Worm (Caenorhabditis elegans) whole organism, L3 larva: ENCODE measurements around the gene lntl-1.

Experiments used
- aly-2 ChIP-seq: fragments of 150-350 bp; optimal IDR thresholded peaks from 2 replicates; lab custom pipeline; 2014; ENCODE audit warnings: missing biosample characterization, missing genetic modification characterization
- ama-1 ChIP-seq: fragments of 150-350 bp; optimal IDR thresholded peaks from 2 replicates; lab custom pipeline; 2018
- daf-12 ChIP-seq: fragments of 150-350 bp; optimal IDR thresholded peaks from 2 replicates; lab custom pipeline; 2014; ENCODE audit warnings: missing biosample characterization, missing genetic modification reagents, missing genetic modification characterization
- egl-5 ChIP-seq: fragments of 150-350 bp; optimal IDR thresholded peaks from 2 replicates; lab custom pipeline; 2017; ENCODE audit warnings: missing biosample characterization, missing genetic modification reagents, missing genetic modification characterization, inconsistent platforms
- lin-15B ChIP-seq: fragments of 150-350 bp; optimal IDR thresholded peaks from 2 replicates; lab custom pipeline; 2014; ENCODE audit warnings: missing biosample characterization, missing genetic modification characterization
- mdl-1 ChIP-seq: fragments of 150-350 bp; optimal IDR thresholded peaks from 2 replicates; lab custom pipeline; 2014; ENCODE audit warnings: missing biosample characterization, missing genetic modification characterization
- nhr-23 ChIP-seq: fragments of 150-350 bp; optimal IDR thresholded peaks from 2 replicates; lab custom pipeline; 2014; ENCODE audit warnings: missing biosample characterization, missing genetic modification reagents, missing genetic modification characterization
- nhr-237 ChIP-seq: fragments of 150-350 bp; optimal IDR thresholded peaks from 2 replicates; lab custom pipeline; 2014; ENCODE audit warnings: missing biosample characterization, missing genetic modification characterization
- pha-4 ChIP-seq: fragments of 150-350 bp; optimal IDR thresholded peaks from 2 replicates; lab custom pipeline; 2014; ENCODE audit warnings: missing biosample characterization, missing genetic modification reagents, missing genetic modification characterization
- skn-1 ChIP-seq: fragments of 150-350 bp; optimal IDR thresholded peaks from 2 replicates; lab custom pipeline; 2014; ENCODE audit warnings: missing biosample characterization, missing genetic modification characterization
- snpc-4 ChIP-seq: fragments of 150-350 bp; optimal IDR thresholded peaks from 2 replicates; lab custom pipeline; 2014; ENCODE audit warnings: missing biosample characterization, missing genetic modification characterization
- ztf-4 ChIP-seq: fragments of 150-350 bp; optimal IDR thresholded peaks from 2 replicates; lab custom pipeline; 2014; ENCODE audit warnings: missing biosample characterization, missing genetic modification characterization

DNA sequence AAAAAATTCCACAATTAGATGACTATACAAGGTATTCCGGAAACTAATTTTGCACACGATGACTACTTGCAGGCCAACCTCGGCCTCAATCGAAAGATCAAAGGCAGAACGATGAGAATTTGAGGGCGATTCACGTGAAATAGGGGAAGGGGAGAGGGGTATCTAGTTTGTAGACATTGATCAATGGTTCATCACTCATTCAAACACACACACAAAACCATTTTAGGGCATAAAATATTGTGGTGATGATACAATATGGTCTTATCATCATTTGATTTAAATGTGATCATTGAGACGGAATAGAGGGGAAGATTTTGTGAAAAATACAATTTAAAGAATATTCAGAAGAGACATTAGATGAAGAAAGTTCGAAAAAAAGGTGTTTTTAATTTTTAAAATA lies 44.1 kb downstream of the lntl-1 start:
- no peak for TF ChIP-seq nhr-237 (tag; lab: Kevin White, UChicago)
- no peak for TF ChIP-seq egl-5 (tag; lab: Kevin White, UChicago)
- no peak for TF ChIP-seq lin-15B (tag; lab: Kevin White, UChicago)
- TF ChIP-seq snpc-4: no peak
- no peak for TF ChIP-seq ama-1 (lab: Kevin White, UChicago)
- TF ChIP-seq daf-12 (tag; lab: Kevin White, UChicago): no peak
- TF ChIP-seq skn-1 (tag; lab: Kevin White, UChicago): no peak
- no peak for TF ChIP-seq aly-2
- TF ChIP-seq ztf-4: no peak
- TF ChIP-seq nhr-23 (tag; lab: Kevin White, UChicago): no peak
- TF ChIP-seq mdl-1 (tag; lab: Kevin White, UChicago): no peak
- TF ChIP-seq pha-4 (tag; lab: Kevin White, UChicago): no peak
